Fruit fly (Drosophila melanogaster): ENCODE data around the gene dtr.

The dtr gene

DNA sequence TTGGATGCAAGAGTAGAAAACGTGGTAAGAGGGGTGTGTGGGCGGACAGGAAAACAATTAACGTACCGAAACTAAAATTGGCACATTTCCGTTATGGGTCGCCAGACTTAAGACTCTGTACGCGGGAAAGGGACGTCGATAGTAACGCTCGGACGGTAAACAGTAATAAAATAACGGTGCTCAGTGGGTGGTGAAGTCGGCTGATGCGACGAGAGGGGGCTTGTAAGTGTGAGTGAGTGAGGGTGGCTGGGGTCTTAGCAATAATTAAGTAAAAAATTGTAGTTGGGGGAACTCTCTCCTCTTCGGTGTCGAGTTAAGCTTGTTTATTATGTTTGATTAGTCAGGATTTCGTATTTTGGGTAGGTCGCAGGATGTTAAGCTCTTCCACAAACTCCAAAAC, 19.3 kb upstream of the dtr start:
- TF ChIP-seq cad (GFP tag; optimal IDR thresholded peaks at IDR 0.05) (peak; percentile 46), CG10321 (GFP tag; IDR thresholded peaks at IDR 0.05) (peak; percentile 55), CG2199 (GFP tag; IDR thresholded peaks at IDR 0.05) (0 out of 3 replicates have a peak, but pooled peaks have one; percentile 51), pan (optimal IDR thresholded peaks at IDR 0.05) (no peak), pan (GFP tag; optimal IDR thresholded peaks at IDR 0.05 in 1 of 2, IDR thresholded peaks at IDR 0.05 in 1 of 2) (no peak), CG33557 (GFP tag; optimal IDR thresholded peaks at IDR 0.05) (no peak), zen (tag; optimal IDR thresholded peaks at IDR 0.05) (peak; percentile 35)

DNA sequence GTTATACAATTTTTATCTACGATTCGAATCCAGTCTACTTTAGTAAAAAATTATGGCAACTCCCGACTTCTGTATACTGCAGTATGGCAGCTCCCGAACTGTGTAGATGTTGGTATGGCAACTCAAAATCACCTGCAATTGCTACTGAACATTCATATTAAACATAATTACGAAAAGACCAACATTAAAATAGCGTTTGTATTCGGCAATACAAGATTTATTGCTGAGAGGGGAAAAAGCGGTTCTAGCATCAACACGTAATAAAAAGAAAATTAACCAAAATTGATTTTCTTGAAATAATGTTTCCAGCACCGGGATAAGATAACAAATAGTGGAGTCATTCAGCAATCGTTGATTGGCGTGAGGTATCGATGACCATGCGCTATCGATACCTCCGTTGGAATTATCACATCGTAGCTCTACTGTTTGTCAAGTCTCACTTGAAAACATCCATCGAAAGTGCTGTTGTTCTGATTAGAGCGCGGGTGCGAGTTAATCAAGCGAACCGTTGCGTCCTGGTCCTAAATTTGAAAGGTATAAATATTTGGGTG, 16.7 kb upstream of the dtr start, which contains the start of gene Tsp39D:
Gene Tsp39D (plus strand): TSS at position 405 of the 551 bp plus-strand sequence.
- TF ChIP-seq CG6654 (GFP tag; optimal IDR thresholded peaks at IDR 0.05) (no peak), CG8281 (tag; optimal IDR thresholded peaks at IDR 0.05) (no peak), trem (tag; optimal IDR thresholded peaks at IDR 0.05) (peak; percentile 60), dpn (GFP tag; optimal IDR thresholded peaks at IDR 0.05) (peak in 1 of 2 experiments; percentile 12), lbe (GFP tag; optimal IDR thresholded peaks at IDR 0.05) (peak; percentile 18), phol (tag; optimal IDR thresholded peaks at IDR 0.05) (peak; percentile 44), seq (GFP tag; IDR thresholded peaks at IDR 0.05) (no peak), cas (GFP tag; IDR thresholded peaks at IDR 0.05) (no peak), CG7786 (GFP tag; optimal IDR thresholded peaks at IDR 0.05) (no peak), hbn (GFP tag; IDR thresholded peaks at IDR 0.05; ENCODE audit: partially characterized antibody) (peak; percentile 75), CG15601 (tag; optimal IDR thresholded peaks at IDR 0.05) (peak; percentile 43), Jarid2 (GFP tag; optimal IDR thresholded peaks at IDR 0.05) (peak; percentile 33), CG2712 (tag; optimal IDR thresholded peaks at IDR 0.05) (peak; percentile 32), lmd (GFP tag; IDR thresholded peaks at IDR 0.05) (no peak), CG7928 (GFP tag; optimal IDR thresholded peaks at IDR 0.05) (no peak), CG9215 (GFP tag; IDR thresholded peaks at IDR 0.05) (no peak), CG12236 (GFP tag; optimal IDR thresholded peaks at IDR 0.05) (no peak), ap (GFP tag; IDR thresholded peaks at IDR 0.05) (no peak), CG7963 (GFP tag; IDR thresholded peaks at IDR 0.05; ENCODE audit: partially characterized antibody) (peak; percentile 92), HmgD (GFP tag; optimal IDR thresholded peaks at IDR 0.05) (peak; percentile 33), Dbx (GFP tag; IDR thresholded peaks at IDR 0.05) (no peak), Oli (tag; optimal IDR thresholded peaks at IDR 0.05) (no peak), CoRest (tag; optimal IDR thresholded peaks at IDR 0.05) (peak; percentile 52), BEAF-32 (GFP tag; optimal IDR thresholded peaks at IDR 0.05) (peak; percentile 93), unc-4 (GFP tag; IDR thresholded peaks at IDR 0.05; ENCODE audit: partially characterized antibody) (peak; percentile 87), ken (GFP tag; IDR thresholded peaks at IDR 0.05) (0 out of 3 replicates have a peak, but pooled peaks have one; percentile 6), CG14860 (GFP tag; IDR thresholded peaks at IDR 0.05; ENCODE audit: partially characterized antibody) (peak; percentile 87), Atf-2 (GFP tag; optimal IDR thresholded peaks at IDR 0.05) (no peak), vvl (GFP tag; IDR thresholded peaks at IDR 0.05) (no peak), CG2120 (GFP tag; optimal IDR thresholded peaks at IDR 0.05) (peak; percentile 29), Nf-YA (GFP tag; IDR thresholded peaks at IDR 0.05) (no peak), CG12744 (GFP tag; optimal IDR thresholded peaks at IDR 0.05) (no peak), mld (GFP tag; IDR thresholded peaks at IDR 0.05; ENCODE audit: partially characterized antibody) (peak; percentile 89; the same call in 2 of the 3 replicates), CTCF (GFP tag; optimal IDR thresholded peaks at IDR 0.05) (peak; percentile 66), HmgZ (tag; optimal IDR thresholded peaks at IDR 0.05) (peak; percentile 26), lilli (GFP tag; optimal IDR thresholded peaks at IDR 0.05) (peak; percentile 33), HLH4C (GFP tag; IDR thresholded peaks at IDR 0.05; ENCODE audit: partially characterized antibody) (peak; percentile 93), knrl (GFP tag; IDR thresholded peaks at IDR 0.05; ENCODE audit: partially characterized antibody) (peak; percentile 96), Doc3 (GFP tag; IDR thresholded peaks at IDR 0.05; ENCODE audit: partially characterized antibody) (peak; percentile 68), dysf (GFP tag; IDR thresholded peaks at IDR 0.05) (no peak), CG2202 (tag; optimal IDR thresholded peaks at IDR 0.05) (no peak), CG12155 (GFP tag; optimal IDR thresholded peaks at IDR 0.05) (no peak), slp2 (GFP tag; optimal IDR thresholded peaks at IDR 0.05) (no peak)
